Fruit fly (Drosophila melanogaster) whole organism, embryonic: ENCODE measurements around the gene CG1572.

Experiments used
- CG10274 ChIP-seq: fragments of 200-800 bp; sonication (Bioruptor generic); optimal IDR thresholded peaks from 3 replicates; lab custom pipeline; 2017; ENCODE audit warnings: missing biosample characterization, mild to moderate bottlenecking, missing genetic modification characterization
- CG10654 ChIP-seq: fragments of 200-800 bp; sonication (Bioruptor generic); optimal IDR thresholded peaks from 2 replicates; lab custom pipeline; 2016; ENCODE audit warnings: missing biosample characterization, missing genetic modification characterization
- CG10979 ChIP-seq: fragments of 200-800 bp; sonication (Bioruptor generic); optimal IDR thresholded peaks from 2 replicates; lab custom pipeline; 2018; ENCODE audit warnings: missing biosample characterization, mild to moderate bottlenecking, missing genetic modification characterization, moderate library complexity
- CG11456 ChIP-seq: fragments of 200-800 bp; sonication (Bioruptor generic); IDR thresholded peaks from 3 replicates; pipeline ENCODE4 v1.3.6; 2022; ENCODE audit warnings: missing biosample characterization, missing genetic modification characterization
- CG11695 ChIP-seq: fragments of 200-800 bp; sonication (Bioruptor generic); IDR thresholded peaks from 3 replicates; pipeline ENCODE4 v1.3.6; 2022; ENCODE audit warnings: missing biosample characterization, missing genetic modification characterization
- CG12104 ChIP-seq: fragments of 200-800 bp; sonication (Bioruptor generic); optimal IDR thresholded peaks from 3 replicates; lab custom pipeline; 2016; ENCODE audit warnings: missing biosample characterization, missing genetic modification characterization
- CG12659 ChIP-seq: fragments of 200-800 bp; sonication (Bioruptor generic); optimal IDR thresholded peaks from 3 replicates; lab custom pipeline; 2017; ENCODE audit warnings: mild to moderate bottlenecking, missing biosample characterization, missing genetic modification reagents, missing genetic modification characterization
- CG12942 ChIP-seq: fragments of 200-800 bp; sonication (Bioruptor generic); optimal IDR thresholded peaks from 3 replicates; lab custom pipeline; 2016; ENCODE audit warnings: missing biosample characterization, missing genetic modification characterization
- CG14667 ChIP-seq: fragments of 200-800 bp; sonication (Bioruptor generic); IDR thresholded peaks from 2 replicates; pipeline ENCODE4 v1.3.6; 2022; ENCODE audit warnings: missing biosample characterization, missing genetic modification characterization
- CG1529 ChIP-seq: fragments of 200-800 bp; sonication (Bioruptor generic); optimal IDR thresholded peaks from 3 replicates; lab custom pipeline; 2018; ENCODE audit warnings: missing biosample characterization, missing genetic modification characterization
- CG15696 ChIP-seq: fragments of 200-800 bp; sonication (Bioruptor generic); optimal IDR thresholded peaks from 2 replicates; lab custom pipeline; 2019; ENCODE audit warnings: missing biosample characterization, mild to moderate bottlenecking, missing genetic modification characterization, moderate library complexity
- CG1647 ChIP-seq: fragments of 200-800 bp; sonication (Bioruptor generic); optimal IDR thresholded peaks from 3 replicates; lab custom pipeline; 2016; ENCODE audit warnings: missing biosample characterization, missing genetic modification characterization
- CG17802 ChIP-seq: fragments of 200-800 bp; sonication (Bioruptor generic); optimal IDR thresholded peaks from 2 replicates; lab custom pipeline; 2018; ENCODE audit warnings: missing biosample characterization, mild to moderate bottlenecking, missing genetic modification characterization, moderate library complexity
- CG3163 ChIP-seq: fragments of 200-800 bp; sonication (Bioruptor generic); optimal IDR thresholded peaks from 3 replicates; lab custom pipeline; 2016; ENCODE audit warnings: missing biosample characterization, missing genetic modification characterization
- CG32532 ChIP-seq: fragments of 200-800 bp; sonication (Bioruptor generic); IDR thresholded peaks from 2 replicates; pipeline ENCODE4 v1.3.6; 2022; ENCODE audit warnings: missing biosample characterization, missing genetic modification characterization
- CG4820 ChIP-seq: fragments of 200-800 bp; sonication (Bioruptor generic); optimal IDR thresholded peaks from 3 replicates; lab custom pipeline; 2016; ENCODE audit warnings: missing biosample characterization, missing genetic modification characterization
- CG5953 ChIP-seq: fragments of 200-800 bp; sonication (Bioruptor generic); IDR thresholded peaks from 2 replicates; pipeline ENCODE4 v1.3.6; 2022; ENCODE audit warnings: missing biosample characterization, missing genetic modification characterization
- CG6254 ChIP-seq: fragments of 200-800 bp; sonication (Bioruptor generic); optimal IDR thresholded peaks from 3 replicates; lab custom pipeline; 2017; ENCODE audit warnings: mild to moderate bottlenecking, missing biosample characterization, missing genetic modification reagents, missing genetic modification characterization
- CG6791 ChIP-seq: fragments of 200-800 bp; sonication (Bioruptor generic); IDR thresholded peaks from 3 replicates; pipeline ENCODE4 v1.3.6; 2022; ENCODE audit warnings: missing biosample characterization, missing genetic modification characterization; ENCODE audit not compliant: partially characterized antibody
- CG8478 ChIP-seq: fragments of >200 bp; optimal IDR thresholded peaks from 2 replicates; lab custom pipeline; 2018
- CG8944 ChIP-seq: fragments of 200-800 bp; sonication (Bioruptor generic); optimal IDR thresholded peaks from 3 replicates; lab custom pipeline; 2016; ENCODE audit warnings: missing biosample characterization, missing genetic modification characterization
- CG9609 ChIP-seq: fragments of 200-800 bp; sonication (Bioruptor generic); optimal IDR thresholded peaks from 3 replicates; lab custom pipeline; 2016; ENCODE audit warnings: missing biosample characterization, missing genetic modification characterization
- CG9817 ChIP-seq: fragments of 200-800 bp; sonication (Bioruptor generic); optimal IDR thresholded peaks from 2 replicates; lab custom pipeline; 2018; ENCODE audit warnings: missing biosample characterization, mild to moderate bottlenecking, missing genetic modification characterization, moderate library complexity
- CoRest ChIP-seq: fragments of 200-800 bp; sonication (Bioruptor generic); optimal IDR thresholded peaks from 3 replicates; lab custom pipeline; 2018; ENCODE audit warnings: missing biosample characterization, mild to moderate bottlenecking, missing genetic modification characterization, moderate library complexity
- Dad ChIP-seq: fragments of 200-800 bp; sonication (Bioruptor generic); optimal IDR thresholded peaks from 3 replicates; lab custom pipeline; 2016; ENCODE audit warnings: missing biosample characterization, missing genetic modification characterization
- Dref ChIP-seq: fragments of 200-800 bp; sonication (Bioruptor generic); IDR thresholded peaks from 2 replicates; pipeline ENCODE4 v1.3.6; 2022; ENCODE audit warnings: missing biosample characterization, missing genetic modification characterization
- Eip74EF ChIP-seq, 2 experiments: fragments of 200-800 bp in 1 of 2; fragments of >200 bp in 1 of 2; sonication (Bioruptor generic) in 1 of 2; optimal IDR thresholded peaks; 2 replicates each; lab custom pipeline; 2017 to 2019; ENCODE audit warnings: missing biosample characterization in 2 of 2, missing genetic modification characterization in 2 of 2, mild to moderate bottlenecking in 1 of 2, moderate library complexity in 1 of 2
- MTF-1 ChIP-seq: fragments of 200-800 bp; sonication (Bioruptor generic); optimal IDR thresholded peaks from 2 replicates; lab custom pipeline; 2018; ENCODE audit warnings: missing biosample characterization, mild to moderate bottlenecking, missing genetic modification characterization, borderline replicate concordance
- Max ChIP-seq: fragments of 200-800 bp; sonication (Bioruptor generic); optimal IDR thresholded peaks from 2 replicates; lab custom pipeline; 2016; ENCODE audit warnings: missing biosample characterization, mild to moderate bottlenecking, missing genetic modification characterization
- NFAT ChIP-seq: fragments of 200-800 bp; sonication (Bioruptor generic); IDR thresholded peaks from 2 replicates; pipeline ENCODE4 v1.3.6; 2022; ENCODE audit warnings: missing biosample characterization, missing genetic modification characterization
- Opbp ChIP-seq: fragments of 200-800 bp; sonication (Bioruptor generic); IDR thresholded peaks from 3 replicates; pipeline ENCODE4 v1.3.6; 2022; ENCODE audit warnings: missing biosample characterization, missing genetic modification characterization; ENCODE audit not compliant: partially characterized antibody
- Sin3A ChIP-seq: fragments of >200 bp; optimal IDR thresholded peaks from 2 replicates; lab custom pipeline; 2018
- Usf ChIP-seq: fragments of 200-800 bp; sonication (Bioruptor generic); optimal IDR thresholded peaks from 2 replicates; lab custom pipeline; 2017; ENCODE audit warnings: missing genotype, missing biosample characterization, missing genetic modification characterization
- YL-1 ChIP-seq: fragments of 200-800 bp; sonication (Bioruptor generic); optimal IDR thresholded peaks from 3 replicates; lab custom pipeline; 2017; ENCODE audit warnings: missing biosample characterization, mild to moderate bottlenecking, missing genetic modification characterization
- al ChIP-seq: fragments of 200-800 bp; sonication (Bioruptor generic); IDR thresholded peaks from 2 replicates; pipeline ENCODE4 v1.3.6; 2022; ENCODE audit warnings: missing biosample characterization, missing genetic modification characterization
- ato ChIP-seq: fragments of 200-800 bp; sonication (Bioruptor generic); IDR thresholded peaks from 2 replicates; pipeline ENCODE4 v1.3.6; 2022; ENCODE audit warnings: missing biosample characterization, missing genetic modification characterization; ENCODE audit not compliant: partially characterized antibody
- az2 ChIP-seq: fragments of 200-800 bp; sonication (Bioruptor generic); optimal IDR thresholded peaks from 3 replicates; lab custom pipeline; 2016; ENCODE audit warnings: missing biosample characterization, missing genetic modification characterization
- ftz-f1 ChIP-seq: fragments of 200-800 bp; sonication (Bioruptor generic); optimal IDR thresholded peaks from 2 replicates; lab custom pipeline; 2016; ENCODE audit warnings: missing biosample characterization, missing genetic modification characterization
- gcm2 ChIP-seq: fragments of 200-800 bp; sonication (Bioruptor generic); optimal IDR thresholded peaks from 2 replicates; lab custom pipeline; 2016; ENCODE audit warnings: missing biosample characterization, missing genetic modification characterization
- hkb ChIP-seq, 2 experiments: fragments of 200-800 bp in 1 of 2; fragments of >200 bp in 1 of 2; sonication (Bioruptor generic) in 1 of 2; IDR thresholded peaks in 1 of 2; optimal IDR thresholded peaks in 1 of 2; 2 replicates each; pipeline versions ENCODE4 v1.3.6 to Lab custom; 2017 to 2022; ENCODE audit warnings: missing biosample characterization in 1 of 2, missing genetic modification characterization in 1 of 2
- lab ChIP-seq: fragments of 200-800 bp; sonication (Bioruptor generic); optimal IDR thresholded peaks from 3 replicates; lab custom pipeline; 2017; ENCODE audit warnings: missing biosample characterization, missing genetic modification characterization, mild to moderate bottlenecking, moderate library complexity, missing genetic modification reagents
- maf-S ChIP-seq: fragments of 200-800 bp; sonication (Bioruptor generic); optimal IDR thresholded peaks from 2 replicates; lab custom pipeline; 2016; ENCODE audit warnings: missing biosample characterization, missing genetic modification characterization
- nerfin-1 ChIP-seq: fragments of 200-800 bp; sonication (Bioruptor generic); optimal IDR thresholded peaks from 3 replicates; lab custom pipeline; 2019; ENCODE audit warnings: missing biosample characterization, mild to moderate bottlenecking, missing genetic modification characterization, moderate library complexity
- peb ChIP-seq: fragments of 200-800 bp; sonication (Bioruptor generic); IDR thresholded peaks from 2 replicates; pipeline ENCODE4 v1.3.6; 2022; ENCODE audit warnings: missing biosample characterization, missing genetic modification characterization
- ranshi ChIP-seq: fragments of 200-800 bp; sonication (Bioruptor generic); IDR thresholded peaks from 2 replicates; pipeline ENCODE4 v1.3.6; 2022; ENCODE audit warnings: missing biosample characterization, missing genetic modification characterization
- ro ChIP-seq: fragments of 200-800 bp; sonication (Bioruptor generic); IDR thresholded peaks from 2 replicates; pipeline ENCODE4 v1.3.6; 2022; ENCODE audit warnings: missing biosample characterization, missing genetic modification characterization
- seq ChIP-seq: fragments of 200-800 bp; sonication (Bioruptor generic); IDR thresholded peaks from 2 replicates; pipeline ENCODE4 v1.3.6; 2022; ENCODE audit warnings: missing biosample characterization, missing genetic modification characterization
- tna ChIP-seq: fragments of 200-800 bp; sonication (Bioruptor generic); IDR thresholded peaks from 2 replicates; pipeline ENCODE4 v1.3.6; 2022; ENCODE audit warnings: missing biosample characterization, missing genetic modification characterization; ENCODE audit not compliant: partially characterized antibody
- tup ChIP-seq: fragments of 200-800 bp; sonication (Bioruptor generic); optimal IDR thresholded peaks from 2 replicates; lab custom pipeline; 2016; ENCODE audit warnings: missing biosample characterization, mild to moderate bottlenecking, missing genetic modification characterization, moderate library complexity
- tx ChIP-seq: fragments of 200-800 bp; sonication (Bioruptor generic); optimal IDR thresholded peaks from 2 replicates; lab custom pipeline; 2016; ENCODE audit warnings: missing biosample characterization, missing genetic modification characterization
- zf30C ChIP-seq: fragments of 200-800 bp; sonication (Bioruptor generic); optimal IDR thresholded peaks from 3 replicates; lab custom pipeline; 2018; ENCODE audit warnings: missing biosample characterization, mild to moderate bottlenecking, missing genetic modification characterization

CG1572 gene

DNA sequence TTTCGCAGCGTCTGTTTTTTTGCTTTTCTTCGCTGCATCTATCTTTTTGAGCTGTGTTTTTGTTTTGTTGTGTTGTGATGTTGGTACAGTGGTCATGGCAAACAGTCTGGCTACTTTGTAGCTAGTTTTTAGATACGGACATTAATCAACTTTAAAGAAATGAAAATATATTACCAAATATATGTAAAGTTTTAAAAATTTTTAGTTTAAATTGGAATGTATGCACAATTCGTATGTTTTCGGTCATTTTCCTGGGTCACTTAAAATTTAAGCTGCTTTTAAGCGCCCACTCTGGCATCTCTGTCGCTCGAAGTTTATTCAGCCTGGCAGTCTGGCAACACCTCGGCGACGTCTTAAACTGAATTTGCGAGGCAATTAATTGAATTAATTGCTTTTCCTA, 18.1 kb upstream of the CG1572 start, which contains the start of gene CG11695 (continued):
- TF ChIP-seq CG11695 (peak; percentile 64; the same call in 1 of the 3 replicates), CG1529 (GFP tag; lab: Kevin White, UChicago) (no peak), CG12659 (GFP tag; lab: Kevin White, UChicago) (peak; percentile 72), CG14667 (GFP tag; lab: Robert Waterston, UW) (peak; percentile 36; the same call in 1 of the 2 replicates), CG10654 (peak; percentile 55), tna (GFP tag; lab: Robert Waterston, UW) (no peak), hkb (optimal IDR thresholded peaks at IDR 0.05; lab: Kevin White, UChicago) (peak; percentile 51), hkb (GFP tag; IDR thresholded peaks at IDR 0.05; lab: Robert Waterston, UW) (peak; percentile 25; the same call in 1 of the 2 replicates), peb (GFP tag; lab: Robert Waterston, UW) (peak; percentile 45; the same call in 1 of the 2 replicates), CG6254 (GFP tag; lab: Kevin White, UChicago) (no peak), tup (no peak), Dad (GFP tag; lab: Kevin White, UChicago) (peak; percentile 8), MTF-1 (GFP tag; lab: Kevin White, UChicago) (no peak), CG4820 (GFP tag; lab: Kevin White, UChicago) (peak; percentile 48), gcm2 (GFP tag; lab: Kevin White, UChicago) (no peak), YL-1 (GFP tag; lab: Kevin White, UChicago) (peak; percentile 77), CG8478 (lab: Kevin White, UChicago) (no peak), ftz-f1 (GFP tag; lab: Kevin White, UChicago) (no peak), ranshi (peak; percentile 45; the same call in 1 of the 2 replicates), CG10274 (GFP tag; lab: Kevin White, UChicago) (no peak), az2 (peak; percentile 54), CG11456 (peak; percentile 59; the same call in 1 of the 3 replicates), Max (GFP tag; lab: Kevin White, UChicago) (peak; percentile 55), CG5953 (GFP tag; lab: Robert Waterston, UW) (no peak), CG12942 (GFP tag; lab: Kevin White, UChicago) (peak; percentile 56), maf-S (no peak), Eip74EF (GFP tag; optimal IDR thresholded peaks at IDR 0.05; lab: Kevin White, UChicago) (no peak), Usf (GFP tag; lab: Kevin White, UChicago) (no peak), tx (GFP tag; lab: Kevin White, UChicago) (peak; percentile 15), CG3163 (GFP tag; lab: Kevin White, UChicago) (no peak), seq (GFP tag; lab: Robert Waterston, UW) (no peak), lab (GFP tag; lab: Kevin White, UChicago) (peak; percentile 75), CG6791 (GFP tag; lab: Robert Waterston, UW) (no peak), ato (GFP tag; lab: Robert Waterston, UW) (no peak), CG15696 (tag; lab: Kevin White, UChicago) (peak; percentile 73), CG12104 (peak; percentile 16), CG9609 (peak; percentile 50), al (GFP tag; lab: Robert Waterston, UW) (peak; percentile 67), Dref (GFP tag; lab: Robert Waterston, UW) (no peak), ro (GFP tag; lab: Robert Waterston, UW) (no peak), CG17802 (tag; lab: Kevin White, UChicago) (peak; percentile 4), CG8944 (GFP tag; lab: Kevin White, UChicago) (no peak), CG10979 (peak; percentile 58), CoRest (tag; lab: Kevin White, UChicago) (peak; percentile 83), zf30C (GFP tag; lab: Kevin White, UChicago) (no peak), NFAT (GFP tag; lab: Robert Waterston, UW) (peak; percentile 70), Sin3A (lab: Kevin White, UChicago) (peak; percentile 44), Opbp (GFP tag; lab: Robert Waterston, UW) (no peak), CG32532 (GFP tag; lab: Robert Waterston, UW) (peak; percentile 76), CG9817 (tag; lab: Kevin White, UChicago) (peak; percentile 81), CG1647 (GFP tag; lab: Kevin White, UChicago) (peak; percentile 17), nerfin-1 (tag; lab: Kevin White, UChicago) (peak; percentile 62)
